Worm (Caenorhabditis elegans): ENCODE results near the gene C11G6.2.

The C11G6.2 gene

ce11 chrX:16357531-16357930 lies 29.1 kb downstream of the C11G6.2 start:
- TF ChIP-seq sma-3 (GFP tag; optimal IDR thresholded peaks at IDR 0.05) (no peak), sma-9 (GFP tag; optimal IDR thresholded peaks at IDR 0.05) (no peak), sma-9 (tag; optimal IDR thresholded peaks at IDR 0.05) (no peak), F13H6.1 (tag; optimal IDR thresholded peaks at IDR 0.05) (no peak), ZK546.5 (tag; optimal IDR thresholded peaks at IDR 0.05) (no peak), snpc-4 (tag; optimal IDR thresholded peaks at IDR 0.05) (peak; percentile 19), ztf-4 (tag; optimal IDR thresholded peaks at IDR 0.05) (no peak), egl-27 (tag; optimal IDR thresholded peaks at IDR 0.05) (no peak), nhr-10 (tag; optimal IDR thresholded peaks at IDR 0.05) (no peak), nhr-11 (tag; optimal IDR thresholded peaks at IDR 0.05) (no peak)

- TF ChIP-seq F13H6.1 (tag; optimal IDR thresholded peaks at IDR 0.05), result peak; percentile 70
- TF ChIP-seq nhr-25 (tag; optimal IDR thresholded peaks at IDR 0.05), result no peak
- TF ChIP-seq nhr-129 (tag; optimal IDR thresholded peaks at IDR 0.05), result peak; percentile 39
- TF ChIP-seq snpc-4 (tag; optimal IDR thresholded peaks at IDR 0.05), result no peak
- peak; percentile 46 for TF ChIP-seq sma-9 (GFP tag; optimal IDR thresholded peaks at IDR 0.05)
- TF ChIP-seq sma-9 (tag; optimal IDR thresholded peaks at IDR 0.05), result no peak
Observed at ce11 chrX:16361001-16361400, 32.6 kb downstream of the C11G6.2 start.

DNA sequence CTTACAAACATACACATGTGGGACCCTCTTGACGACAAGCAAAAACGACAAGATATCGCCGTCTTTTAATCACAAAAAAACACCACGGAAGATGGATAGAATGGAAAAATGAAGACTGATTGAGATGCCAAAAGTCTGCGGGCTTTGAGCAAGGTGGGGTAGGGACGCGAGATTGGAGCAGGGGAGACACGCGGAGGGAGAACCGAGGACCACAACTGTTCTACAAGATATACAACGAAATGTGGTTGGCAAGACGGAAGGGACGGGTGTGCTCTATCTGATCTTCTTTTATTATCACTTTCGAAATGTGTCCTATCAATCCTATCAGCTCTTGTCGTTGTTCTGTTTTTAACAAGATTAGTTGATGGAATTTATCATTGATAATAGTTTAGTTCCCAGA lies 35.2 kb downstream of the C11G6.2 start:
- TF ChIP-seq nhr-11 (tag; optimal IDR thresholded peaks at IDR 0.05), result no peak
- no peak for TF ChIP-seq alr-1 (tag; optimal IDR thresholded peaks at IDR 0.05)
- peak; percentile 21 for TF ChIP-seq sma-9 (GFP tag; optimal IDR thresholded peaks at IDR 0.05)
- no peak for TF ChIP-seq sma-9 (tag; optimal IDR thresholded peaks at IDR 0.05)
- peak; percentile 44 for TF ChIP-seq F13H6.1 (tag; optimal IDR thresholded peaks at IDR 0.05)
- TF ChIP-seq ztf-11 (tag; optimal IDR thresholded peaks at IDR 0.05), result no peak

ce11 chrX:16366508-16366907 lies 38.1 kb downstream of the C11G6.2 start:
- TF ChIP-seq ztf-11 (tag; optimal IDR thresholded peaks at IDR 0.05) (no peak), Y55F3AM.14 (GFP tag; optimal IDR thresholded peaks at IDR 0.05) (no peak)

- TF ChIP-seq nhr-10 (tag; optimal IDR thresholded peaks at IDR 0.05), result no peak
- TF ChIP-seq mbf-1 (tag; optimal IDR thresholded peaks at IDR 0.05), result no peak
- TF ChIP-seq crh-2 (tag; optimal IDR thresholded peaks at IDR 0.05), result no peak
- TF ChIP-seq sma-9 (GFP tag; optimal IDR thresholded peaks at IDR 0.05), result no peak
- TF ChIP-seq sma-9 (tag; optimal IDR thresholded peaks at IDR 0.05), result no peak
- TF ChIP-seq alr-1 (tag; optimal IDR thresholded peaks at IDR 0.05), result no peak
- TF ChIP-seq ceh-82 (tag; optimal IDR thresholded peaks at IDR 0.05), result no peak
- no peak for TF ChIP-seq egl-27 (tag; optimal IDR thresholded peaks at IDR 0.05)
- TF ChIP-seq F13H6.1 (tag; optimal IDR thresholded peaks at IDR 0.05), result no peak
- TF ChIP-seq lsy-2 (tag; optimal IDR thresholded peaks at IDR 0.05), result no peak
- no peak for TF ChIP-seq nhr-6 (tag; optimal IDR thresholded peaks at IDR 0.05)
- TF ChIP-seq lin-11 (tag; optimal IDR thresholded peaks at IDR 0.05), result no peak
- TF ChIP-seq sem-4 (tag; optimal IDR thresholded peaks at IDR 0.05), result no peak
- no peak for TF ChIP-seq nhr-237 (tag; optimal IDR thresholded peaks at IDR 0.05)
Observed at ce11 chrX:16366993-16367392, 38.6 kb downstream of the C11G6.2 start, which contains the start of gene ace-1. TSS of gene ace-1 (plus strand) at chrX:16367293.

- TF ChIP-seq egl-27 (tag; optimal IDR thresholded peaks at IDR 0.05), result no peak
- no peak for TF ChIP-seq elt-3 (tag; optimal IDR thresholded peaks at IDR 0.05)
- TF ChIP-seq sma-3 (GFP tag; optimal IDR thresholded peaks at IDR 0.05), result no peak
- TF ChIP-seq ama-1 (optimal IDR thresholded peaks at IDR 0.05), result no peak
- TF ChIP-seq lin-39 (tag; optimal IDR thresholded peaks at IDR 0.05), result no peak
- TF ChIP-seq ztf-4 (tag; optimal IDR thresholded peaks at IDR 0.05), result no peak
- TF ChIP-seq ztf-1 (GFP tag; conservative IDR thresholded peaks at IDR 0.05), result no peak
- TF ChIP-seq mbf-1 (tag; optimal IDR thresholded peaks at IDR 0.05), result no peak
- TF ChIP-seq lsy-2 (tag; optimal IDR thresholded peaks at IDR 0.05), result no peak
- no peak for TF ChIP-seq zag-1 (tag; optimal IDR thresholded peaks at IDR 0.05)
- TF ChIP-seq nhr-23 (tag; optimal IDR thresholded peaks at IDR 0.05), result no peak
- TF ChIP-seq blmp-1 (tag; optimal IDR thresholded peaks at IDR 0.05; ENCODE audit: insufficient read depth), result no peak
- no peak for TF ChIP-seq nhr-25 (tag; optimal IDR thresholded peaks at IDR 0.05)
- TF ChIP-seq ZK546.5 (tag; optimal IDR thresholded peaks at IDR 0.05), result no peak
- no peak for TF ChIP-seq nhr-11 (tag; optimal IDR thresholded peaks at IDR 0.05)
Observed at ce11 chrX:16368969-16369368, 40.5 kb downstream of the C11G6.2 start.

DNA sequence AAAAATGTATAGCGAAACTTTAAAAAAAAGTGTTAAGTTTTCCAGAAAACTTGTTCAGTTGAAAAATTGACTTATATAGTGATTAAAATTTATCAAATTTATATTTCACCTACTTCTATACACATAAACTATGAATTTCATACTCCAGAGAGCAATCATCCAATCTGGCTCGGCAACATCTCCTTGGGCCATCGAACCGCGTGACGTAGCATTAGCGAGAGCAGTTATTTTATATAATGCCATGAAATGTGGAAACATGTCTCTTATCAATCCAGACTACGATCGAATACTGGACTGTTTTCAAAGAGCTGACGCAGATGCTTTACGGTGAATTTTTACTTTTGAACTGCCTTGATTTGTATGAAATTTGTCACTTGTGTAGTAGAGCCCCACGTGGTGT lies 41.0 kb downstream of the C11G6.2 start:
- no peak for TF ChIP-seq elt-3 (tag; optimal IDR thresholded peaks at IDR 0.05)
- no peak for TF ChIP-seq egl-27 (tag; optimal IDR thresholded peaks at IDR 0.05)
- TF ChIP-seq unc-39 (tag; optimal IDR thresholded peaks at IDR 0.05), result no peak
